Worm (Caenorhabditis elegans) whole organism, L3 larva: ENCODE results near the gene wht-8.
"Not testable (repeated sequence)": the region's sequence is repeated elsewhere in the genome, so short reads cannot be mapped to it uniquely, and the experiment has no call there.

Source experiments
- ZK546.5 ChIP-seq: sonication (generic microtip); optimal IDR thresholded peaks from 2 replicates; lab custom pipeline; 2017; ENCODE audit warnings: missing biosample characterization, missing genetic modification characterization
- ama-1 ChIP-seq: fragments of 150-350 bp; optimal IDR thresholded peaks from 2 replicates; lab custom pipeline; 2018
- ceh-28 ChIP-seq: fragments of 150-350 bp; optimal IDR thresholded peaks from 2 replicates; lab custom pipeline; 2014; ENCODE audit warnings: missing biosample characterization, missing genetic modification reagents, missing genetic modification characterization
- daf-12 ChIP-seq: fragments of 150-350 bp; optimal IDR thresholded peaks from 2 replicates; lab custom pipeline; 2014; ENCODE audit warnings: missing biosample characterization, missing genetic modification reagents, missing genetic modification characterization
- elt-1 ChIP-seq: fragments of 150-350 bp; optimal IDR thresholded peaks from 2 replicates; lab custom pipeline; 2014; ENCODE audit warnings: missing biosample characterization, missing genetic modification characterization
- elt-3 ChIP-seq, 3 experiments: fragments of 150-350 bp in 1 of 3; sonication (generic microtip) in 2 of 3; optimal IDR thresholded peaks; 2 replicates in 2 of 3; 4 replicates in 1 of 3; lab custom pipeline; 2014 to 2017; ENCODE audit warnings: missing biosample characterization in 3 of 3, missing genetic modification characterization in 3 of 3
- fos-1 ChIP-seq: fragments of 150-350 bp; optimal IDR thresholded peaks from 2 replicates; lab custom pipeline; 2014; ENCODE audit warnings: missing biosample characterization, missing genetic modification characterization
- nfya-1 ChIP-seq: sonication (generic microtip); optimal IDR thresholded peaks from 2 replicates; lab custom pipeline; 2017; ENCODE audit warnings: missing genetic modification characterization, mild to moderate bottlenecking, missing compliant biosample characterization, antibody characterized with exemption, moderate library complexity; ENCODE audit not compliant: insufficient read depth
- nhr-76 ChIP-seq: fragments of 150-350 bp; sonication (generic microtip); optimal IDR thresholded peaks from 5 replicates; lab custom pipeline; 2014; ENCODE audit warnings: missing biosample characterization, missing genetic modification characterization
- snpc-4 ChIP-seq: fragments of 150-350 bp; optimal IDR thresholded peaks from 2 replicates; lab custom pipeline; 2014; ENCODE audit warnings: missing biosample characterization, missing genetic modification characterization
- unc-62 ChIP-seq: fragments of 150-350 bp; sonication (generic microtip); optimal IDR thresholded peaks from 4 replicates; lab custom pipeline; 2014; ENCODE audit warnings: missing biosample characterization, missing genetic modification reagents, missing genetic modification characterization
- zag-1 ChIP-seq: fragments of 150-350 bp; optimal IDR thresholded peaks from 2 replicates; lab custom pipeline; 2014; ENCODE audit warnings: missing biosample characterization, missing genetic modification characterization
- ztf-4 ChIP-seq: fragments of 150-350 bp; optimal IDR thresholded peaks from 2 replicates; lab custom pipeline; 2014; ENCODE audit warnings: missing biosample characterization, missing genetic modification characterization

DNA sequence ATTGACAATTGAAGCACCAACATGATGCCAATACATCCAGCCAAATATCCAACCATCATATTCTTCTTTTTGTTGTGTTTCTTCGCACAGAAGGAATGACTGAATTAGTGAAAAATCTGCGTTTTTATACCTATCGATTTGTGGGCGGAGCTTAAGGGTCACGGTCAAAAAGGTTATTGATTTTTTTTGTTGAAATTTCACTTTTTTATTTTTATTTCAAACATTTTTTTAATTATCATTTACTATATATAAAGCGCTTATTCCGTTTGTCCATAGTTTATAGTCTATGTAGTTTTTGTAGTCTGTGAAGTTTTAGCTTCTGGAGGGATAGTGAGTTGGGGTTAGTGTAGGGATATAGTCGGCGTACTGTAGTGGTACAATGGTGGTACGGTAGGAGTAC is 5.4 kb downstream of the wht-8 start, which contains the start of gene Y47D3A.13:
- not testable (repeated sequence) for TF ChIP-seq fos-1 (tag; lab: Kevin White, UChicago); snpc-4 (tag; lab: Kevin White, UChicago); ztf-4 (tag; lab: Kevin White, UChicago); unc-62; nfya-1 (tag; lab: Kevin White, UChicago); ama-1 (lab: Kevin White, UChicago); ZK546.5 (tag; lab: Kevin White, UChicago); daf-12 (tag; lab: Kevin White, UChicago); elt-1; ceh-28 (tag; lab: Kevin White, UChicago); zag-1 (tag; lab: Kevin White, UChicago); elt-3 (tag; optimal IDR thresholded peaks at IDR 0.05; lab: Kevin White, UChicago); nhr-76 (tag; lab: Kevin White, UChicago)
